Fruit fly (Drosophila melanogaster) whole organism, embryonic: Measurements from ENCODE around the gene CG18577.

Experiments
- Atf6 ChIP-seq: fragments of 200-800 bp; sonication (Bioruptor generic); IDR thresholded peaks from 2 replicates; pipeline ENCODE4 v1.3.6; 2022; ENCODE audit warnings: missing biosample characterization, missing genetic modification characterization
- B-H2 ChIP-seq: fragments of 200-800 bp; sonication (Bioruptor generic); optimal IDR thresholded peaks from 2 replicates; lab custom pipeline; 2018; ENCODE audit warnings: missing biosample characterization, mild to moderate bottlenecking, missing genetic modification characterization
- Bteb2 ChIP-seq: fragments of 200-800 bp; sonication (Bioruptor generic); optimal IDR thresholded peaks from 2 replicates; lab custom pipeline; 2016; ENCODE audit warnings: missing biosample characterization, missing genetic modification characterization
- CG10366 ChIP-seq: fragments of 200-800 bp; sonication (Bioruptor generic); IDR thresholded peaks from 2 replicates; pipeline ENCODE4 v1.3.6; 2022; ENCODE audit warnings: missing biosample characterization, missing genetic modification characterization
- CG10543 ChIP-seq: fragments of 200-800 bp; sonication (Bioruptor generic); optimal IDR thresholded peaks from 3 replicates; lab custom pipeline; 2017; ENCODE audit warnings: missing biosample characterization, mild to moderate bottlenecking, missing genetic modification characterization, moderate library complexity
- CG10565 ChIP-seq: fragments of 200-800 bp; sonication (Bioruptor generic); optimal IDR thresholded peaks from 3 replicates; lab custom pipeline; 2016; ENCODE audit warnings: missing biosample characterization, mild to moderate bottlenecking, missing genetic modification characterization
- CG10959 ChIP-seq: fragments of 200-800 bp; sonication (Bioruptor generic); IDR thresholded peaks from 2 replicates; pipeline ENCODE4 v1.3.6; 2022; ENCODE audit warnings: missing biosample characterization, missing genetic modification characterization
- CG11085 ChIP-seq: fragments of 200-800 bp; sonication (Bioruptor generic); IDR thresholded peaks from 2 replicates; pipeline ENCODE4 v1.3.6; 2022; ENCODE audit warnings: missing biosample characterization, missing genetic modification characterization
- CG12104 ChIP-seq: fragments of 200-800 bp; sonication (Bioruptor generic); optimal IDR thresholded peaks from 3 replicates; lab custom pipeline; 2016; ENCODE audit warnings: missing biosample characterization, missing genetic modification characterization
- CG14710 ChIP-seq: fragments of 200-800 bp; sonication (Bioruptor generic); optimal IDR thresholded peaks from 3 replicates; lab custom pipeline; 2019; ENCODE audit warnings: missing biosample characterization, mild to moderate bottlenecking, missing genetic modification characterization, moderate library complexity
- CG15514 ChIP-seq: fragments of 200-800 bp; sonication (Bioruptor generic); optimal IDR thresholded peaks from 3 replicates; lab custom pipeline; 2017; ENCODE audit warnings: missing biosample characterization, missing genetic modification characterization, mild to moderate bottlenecking, moderate library complexity, missing genetic modification reagents
- CG16813 ChIP-seq: fragments of 200-800 bp; sonication (Bioruptor generic); IDR thresholded peaks from 3 replicates; pipeline ENCODE4 v1.3.6; 2022; ENCODE audit warnings: missing biosample characterization, missing genetic modification characterization; ENCODE audit not compliant: partially characterized antibody
- CG16815 ChIP-seq: fragments of 200-800 bp; sonication (Bioruptor generic); optimal IDR thresholded peaks from 3 replicates; lab custom pipeline; 2017; ENCODE audit warnings: missing biosample characterization, mild to moderate bottlenecking, missing genetic modification characterization
- CG2116 ChIP-seq: fragments of 200-800 bp; sonication (Bioruptor generic); optimal IDR thresholded peaks from 3 replicates; lab custom pipeline; 2018; ENCODE audit warnings: missing biosample characterization, mild to moderate bottlenecking, missing genetic modification characterization
- CG2120 ChIP-seq: fragments of 200-800 bp; sonication (Bioruptor generic); optimal IDR thresholded peaks from 3 replicates; lab custom pipeline; 2016; ENCODE audit warnings: missing biosample characterization, missing genetic modification characterization
- CG43689 ChIP-seq: fragments of 200-800 bp; sonication (Bioruptor generic); IDR thresholded peaks from 2 replicates; pipeline ENCODE4 v1.3.6; 2022; ENCODE audit warnings: missing biosample characterization, missing genetic modification characterization
- CG5953 ChIP-seq: fragments of 200-800 bp; sonication (Bioruptor generic); IDR thresholded peaks from 2 replicates; pipeline ENCODE4 v1.3.6; 2022; ENCODE audit warnings: missing biosample characterization, missing genetic modification characterization
- CG6272 ChIP-seq: fragments of 200-800 bp; sonication (Bioruptor generic); IDR thresholded peaks from 2 replicates; pipeline ENCODE4 v1.3.6; 2022; ENCODE audit warnings: missing biosample characterization, missing genetic modification characterization
- CG7745 ChIP-seq: fragments of 200-800 bp; sonication (Bioruptor generic); optimal IDR thresholded peaks from 2 replicates; lab custom pipeline; 2018; ENCODE audit warnings: missing biosample characterization, mild to moderate bottlenecking, missing genetic modification characterization, moderate library complexity
- CkIIα-i1 ChIP-seq: fragments of 200-800 bp; sonication (Bioruptor generic); IDR thresholded peaks from 2 replicates; pipeline ENCODE4 v1.3.6; 2022; ENCODE audit warnings: missing biosample characterization, missing genetic modification characterization
- Dek ChIP-seq: fragments of 200-800 bp; sonication (Bioruptor generic); optimal IDR thresholded peaks from 3 replicates; lab custom pipeline; 2019; ENCODE audit warnings: missing biosample characterization, mild to moderate bottlenecking, missing genetic modification characterization, moderate library complexity
- Elba2 ChIP-seq: fragments of 200-800 bp; sonication (Bioruptor generic); optimal IDR thresholded peaks from 3 replicates; lab custom pipeline; 2016; ENCODE audit warnings: missing biosample characterization, missing genetic modification characterization
- Ets65A ChIP-seq: fragments of 200-800 bp; sonication (Bioruptor generic); peaks from one replicate; lab custom pipeline; 2016; ENCODE audit warnings: missing biosample characterization, missing genetic modification characterization
- Hmx ChIP-seq: fragments of 200-800 bp; sonication (Bioruptor generic); optimal IDR thresholded peaks from 2 replicates; lab custom pipeline; 2016; ENCODE audit warnings: missing biosample characterization, missing genetic modification characterization
- Mad ChIP-seq: fragments of 200-800 bp; sonication (Bioruptor generic); optimal IDR thresholded peaks from 2 replicates; lab custom pipeline; 2016; ENCODE audit warnings: missing biosample characterization, missing genetic modification characterization
- Pdp1 ChIP-seq, 2 experiments: fragments of 200-800 bp; sonication (Bioruptor generic); optimal IDR thresholded peaks; 3 replicates each; lab custom pipeline; 2016; ENCODE audit warnings: missing biosample characterization in 2 of 2, missing genetic modification characterization in 2 of 2, mild to moderate bottlenecking in 1 of 2, moderate library complexity in 1 of 2
- Rx ChIP-seq: fragments of 200-800 bp; sonication (Bioruptor generic); IDR thresholded peaks from 2 replicates; pipeline ENCODE4 v1.3.6; 2022; ENCODE audit warnings: missing biosample characterization, missing genetic modification characterization
- Side ChIP-seq: fragments of 200-800 bp; sonication (Bioruptor generic); optimal IDR thresholded peaks from 2 replicates; lab custom pipeline; 2016; ENCODE audit warnings: missing biosample characterization, missing genetic modification characterization
- Sry-β ChIP-seq: fragments of 200-800 bp; sonication (Bioruptor generic); optimal IDR thresholded peaks from 2 replicates; lab custom pipeline; 2018; ENCODE audit warnings: missing biosample characterization, mild to moderate bottlenecking, missing genetic modification characterization, moderate library complexity
- Tbp ChIP-seq: fragments of >200 bp; optimal IDR thresholded peaks from 2 replicates; lab custom pipeline; 2018; ENCODE audit warnings: missing biosample characterization, missing genetic modification characterization
- ac ChIP-seq: fragments of 200-800 bp; sonication (Bioruptor generic); optimal IDR thresholded peaks from 3 replicates; lab custom pipeline; 2017; ENCODE audit warnings: missing biosample characterization, mild to moderate bottlenecking, missing genetic modification characterization
- bigmax ChIP-seq: fragments of 200-800 bp; sonication (Bioruptor generic); optimal IDR thresholded peaks from 2 replicates; lab custom pipeline; 2018; ENCODE audit warnings: missing biosample characterization, mild to moderate bottlenecking, missing genetic modification characterization
- cg ChIP-seq: fragments of 200-800 bp; sonication (Bioruptor generic); optimal IDR thresholded peaks from 3 replicates; lab custom pipeline; 2019; ENCODE audit warnings: missing biosample characterization, mild to moderate bottlenecking, missing genetic modification characterization, moderate library complexity
- cwo ChIP-seq: fragments of 200-800 bp; sonication (Bioruptor generic); optimal IDR thresholded peaks from 3 replicates; lab custom pipeline; 2017; ENCODE audit warnings: missing biosample characterization, missing genetic modification characterization, mild to moderate bottlenecking, moderate library complexity, missing genetic modification reagents
- dan ChIP-seq: fragments of 200-800 bp; sonication (Bioruptor generic); IDR thresholded peaks from 2 replicates; pipeline ENCODE4 v1.3.6; 2022; ENCODE audit warnings: missing biosample characterization, missing genetic modification characterization
- en ChIP-seq: fragments of 200-800 bp; sonication (Bioruptor generic); optimal IDR thresholded peaks from 2 replicates; lab custom pipeline; 2016; ENCODE audit warnings: missing biosample characterization, missing genetic modification characterization
- grau ChIP-seq: fragments of 200-800 bp; optimal IDR thresholded peaks from 3 replicates; lab custom pipeline; 2019; ENCODE audit warnings: missing biosample characterization, mild to moderate bottlenecking, missing genetic modification characterization, moderate library complexity
- gro ChIP-seq: fragments of 200-800 bp; sonication (Bioruptor generic); optimal IDR thresholded peaks from 2 replicates; lab custom pipeline; 2016; ENCODE audit warnings: missing biosample characterization, missing genetic modification characterization
- hbn ChIP-seq: fragments of 200-800 bp; sonication (Bioruptor generic); IDR thresholded peaks from 2 replicates; pipeline ENCODE4 v1.3.6; 2022; ENCODE audit warnings: missing biosample characterization, missing genetic modification characterization; ENCODE audit not compliant: partially characterized antibody
- her ChIP-seq: fragments of 200-800 bp; sonication (Bioruptor generic); optimal IDR thresholded peaks from 2 replicates; lab custom pipeline; 2016; ENCODE audit warnings: missing biosample characterization, missing genetic modification characterization
- nmo ChIP-seq: fragments of 200-800 bp; sonication (Bioruptor generic); optimal IDR thresholded peaks from 2 replicates; lab custom pipeline; 2018; ENCODE audit warnings: missing biosample characterization, mild to moderate bottlenecking, missing genetic modification characterization, moderate library complexity
- nom ChIP-seq: fragments of 200-800 bp; sonication (Bioruptor generic); optimal IDR thresholded peaks from 2 replicates; lab custom pipeline; 2017; ENCODE audit warnings: missing biosample characterization, missing genetic modification characterization, mild to moderate bottlenecking, moderate library complexity, missing genetic modification reagents
- pan ChIP-seq, 4 experiments: fragments of >200 bp in 3 of 4; fragments of 200-800 bp in 1 of 4; sonication (Bioruptor generic) in 1 of 4; optimal IDR thresholded peaks in 3 of 4; IDR thresholded peaks in 1 of 4; 2 replicates each; pipeline versions ENCODE4 v1.3.6 to Lab custom; 2017 to 2022; ENCODE audit warnings: missing biosample characterization in 2 of 4, missing genetic modification characterization in 2 of 4, mixed read lengths in 1 of 4
- pita ChIP-seq: fragments of 200-800 bp; sonication (Bioruptor generic); optimal IDR thresholded peaks from 2 replicates; lab custom pipeline; 2017; ENCODE audit warnings: missing biosample characterization, mild to moderate bottlenecking, missing genetic modification characterization
- pzg ChIP-seq: fragments of 200-800 bp; sonication (Bioruptor generic); optimal IDR thresholded peaks from 3 replicates; lab custom pipeline; 2018; ENCODE audit warnings: missing biosample characterization, mild to moderate bottlenecking, missing genetic modification characterization, moderate library complexity
- ro ChIP-seq: fragments of 200-800 bp; sonication (Bioruptor generic); IDR thresholded peaks from 2 replicates; pipeline ENCODE4 v1.3.6; 2022; ENCODE audit warnings: missing biosample characterization, missing genetic modification characterization
- seq ChIP-seq: fragments of 200-800 bp; sonication (Bioruptor generic); IDR thresholded peaks from 2 replicates; pipeline ENCODE4 v1.3.6; 2022; ENCODE audit warnings: missing biosample characterization, missing genetic modification characterization
- shn ChIP-seq: fragments of 200-800 bp; sonication (Bioruptor generic); optimal IDR thresholded peaks from 3 replicates; lab custom pipeline; 2016; ENCODE audit warnings: missing biosample characterization, missing genetic modification characterization
- sima ChIP-seq: fragments of 200-800 bp; sonication (Bioruptor generic); optimal IDR thresholded peaks from 2 replicates; lab custom pipeline; 2016; ENCODE audit warnings: missing biosample characterization, missing genetic modification characterization
- vfl ChIP-seq: fragments of 200-800 bp; sonication (Bioruptor generic); optimal IDR thresholded peaks from 2 replicates; lab custom pipeline; 2016; ENCODE audit warnings: missing biosample characterization, missing genetic modification characterization
- z ChIP-seq: fragments of 200-800 bp; sonication (Bioruptor generic); IDR thresholded peaks from 3 replicates; pipeline ENCODE4 v1.3.6; 2022; ENCODE audit warnings: missing biosample characterization, missing genetic modification characterization
- zf30C ChIP-seq: fragments of 200-800 bp; sonication (Bioruptor generic); optimal IDR thresholded peaks from 3 replicates; lab custom pipeline; 2018; ENCODE audit warnings: missing biosample characterization, mild to moderate bottlenecking, missing genetic modification characterization

CG18577 gene

dm6 chr3R:11219883-11220282 lies 24.0 kb downstream of the CG18577 start, which contains the start of gene CG6689 (continued):
- no peak for TF ChIP-seq Mad
- TF ChIP-seq CG2116 (GFP tag; lab: Kevin White, UChicago): peak; percentile 80
- no peak for TF ChIP-seq CG10366 (GFP tag; lab: Robert Waterston, UW)
- no peak for TF ChIP-seq Tbp (GFP tag; lab: Kevin White, UChicago)
- no peak for TF ChIP-seq pan (optimal IDR thresholded peaks at IDR 0.05; lab: Kevin White, UChicago)
- no peak for TF ChIP-seq pan (GFP tag; optimal IDR thresholded peaks at IDR 0.05 in 1 of 2, IDR thresholded peaks at IDR 0.05 in 1 of 2)
- no peak for TF ChIP-seq CG6272 (GFP tag; lab: Robert Waterston, UW)
- peak; percentile 33 for TF ChIP-seq CG15514 (GFP tag; lab: Kevin White, UChicago)
- TF ChIP-seq zf30C (GFP tag; lab: Kevin White, UChicago): no peak
- TF ChIP-seq nom: peak; percentile 3
- no peak for TF ChIP-seq seq (GFP tag; lab: Robert Waterston, UW)
- TF ChIP-seq Side (GFP tag; lab: Kevin White, UChicago): no peak
- TF ChIP-seq CG10565: no peak
- TF ChIP-seq cwo: no peak
- TF ChIP-seq pzg (GFP tag; lab: Kevin White, UChicago): peak; percentile 76
- TF ChIP-seq Pdp1 (GFP tag; optimal IDR thresholded peaks at IDR 0.05; lab: Kevin White, UChicago): peak in 1 of 2 experiments; percentile 98
- no peak for TF ChIP-seq ro (GFP tag; lab: Robert Waterston, UW)
- TF ChIP-seq pita (GFP tag; lab: Kevin White, UChicago): no peak
- no peak for TF ChIP-seq Atf6
- peak; percentile 19 for TF ChIP-seq nmo (GFP tag; lab: Kevin White, UChicago)
- TF ChIP-seq CG10959 (GFP tag; lab: Robert Waterston, UW): no peak
- no peak for TF ChIP-seq CkIIα-i1
- no peak for TF ChIP-seq en (GFP tag; lab: Kevin White, UChicago)
- TF ChIP-seq grau (tag; lab: Kevin White, UChicago): peak; percentile 25
- no peak for TF ChIP-seq cg
- no peak for TF ChIP-seq her (GFP tag; lab: Kevin White, UChicago)
- no peak for TF ChIP-seq Rx
- peak; percentile 47 for TF ChIP-seq gro (GFP tag; lab: Kevin White, UChicago)
- peak; percentile 1 for TF ChIP-seq Hmx (GFP tag; lab: Kevin White, UChicago)
- no peak for TF ChIP-seq vfl (GFP tag; lab: Kevin White, UChicago)
- TF ChIP-seq B-H2 (GFP tag; lab: Kevin White, UChicago): peak; percentile 15
- TF ChIP-seq Bteb2: no peak
- no peak for TF ChIP-seq sima
- TF ChIP-seq CG43689 (GFP tag; lab: Robert Waterston, UW): no peak
- no peak for TF ChIP-seq Sry-β (GFP tag; lab: Kevin White, UChicago)
- no peak for TF ChIP-seq ac (GFP tag; lab: Kevin White, UChicago)
- TF ChIP-seq CG14710 (tag; lab: Kevin White, UChicago): peak; percentile 47
- no peak for TF ChIP-seq shn (GFP tag; lab: Kevin White, UChicago)
- no peak for TF ChIP-seq CG7745 (tag; lab: Kevin White, UChicago)
- TF ChIP-seq bigmax (GFP tag; lab: Kevin White, UChicago): no peak
- TF ChIP-seq CG5953: no peak
- TF ChIP-seq CG10543 (GFP tag; lab: Kevin White, UChicago): no peak
- no peak for TF ChIP-seq hbn (GFP tag; lab: Robert Waterston, UW)
- no peak for TF ChIP-seq z
- no peak for TF ChIP-seq dan (GFP tag; lab: Robert Waterston, UW)
- peak; percentile 20 for TF ChIP-seq CG2120
- TF ChIP-seq CG16813 (GFP tag; lab: Robert Waterston, UW): no peak
- TF ChIP-seq CG12104 (GFP tag; lab: Kevin White, UChicago): no peak
- TF ChIP-seq Dek: peak; percentile 28
- TF ChIP-seq CG16815 (GFP tag; lab: Kevin White, UChicago): no peak
- peak; percentile 48 for TF ChIP-seq Elba2 (GFP tag; lab: Kevin White, UChicago)
- no peak for TF ChIP-seq CG11085
- TF ChIP-seq Ets65A (GFP tag; lab: Kevin White, UChicago): no peak
